Fruit fly (Drosophila melanogaster) whole organism, embryonic: ENCODE measurements around the gene TrpRS.

Experiments
- ATbp ChIP-seq: fragments of 200-800 bp; sonication (Bioruptor generic); optimal IDR thresholded peaks from 2 replicates; lab custom pipeline; 2017; ENCODE audit warnings: missing biosample characterization, mild to moderate bottlenecking, missing genetic modification characterization, missing genetic modification reagents
- Atf3 ChIP-seq: fragments of 200-800 bp; sonication (Bioruptor generic); optimal IDR thresholded peaks from 3 replicates; lab custom pipeline; 2016; ENCODE audit warnings: missing biosample characterization, missing genetic modification characterization
- Atf6 ChIP-seq: fragments of 200-800 bp; sonication (Bioruptor generic); IDR thresholded peaks from 2 replicates; pipeline ENCODE4 v1.3.6; 2022; ENCODE audit warnings: missing biosample characterization, missing genetic modification characterization
- B-H2 ChIP-seq: fragments of 200-800 bp; sonication (Bioruptor generic); optimal IDR thresholded peaks from 2 replicates; lab custom pipeline; 2018; ENCODE audit warnings: missing biosample characterization, mild to moderate bottlenecking, missing genetic modification characterization
- CG10267 ChIP-seq: fragments of 200-800 bp; sonication (Bioruptor generic); optimal IDR thresholded peaks from 2 replicates; lab custom pipeline; 2018; ENCODE audit warnings: missing biosample characterization, mild to moderate bottlenecking, missing genetic modification characterization, moderate library complexity
- CG11247 ChIP-seq: fragments of 200-800 bp; sonication (Bioruptor generic); IDR thresholded peaks from 2 replicates; pipeline ENCODE4 v1.3.6; 2022; ENCODE audit warnings: missing biosample characterization, missing genetic modification characterization
- CG11560 ChIP-seq: fragments of 200-800 bp; sonication (Bioruptor generic); IDR thresholded peaks from 3 replicates; pipeline ENCODE4 v1.3.6; 2022; ENCODE audit warnings: missing biosample characterization, missing genetic modification characterization
- CG11723 ChIP-seq: fragments of 200-800 bp; sonication (Bioruptor generic); optimal IDR thresholded peaks from 2 replicates; lab custom pipeline; 2017; ENCODE audit warnings: missing biosample characterization, mild to moderate bottlenecking, missing genetic modification characterization
- CG12769 ChIP-seq: fragments of 200-800 bp; sonication (Bioruptor generic); optimal IDR thresholded peaks from 2 replicates; lab custom pipeline; 2019; ENCODE audit warnings: missing biosample characterization, mild to moderate bottlenecking, missing genetic modification characterization, moderate library complexity
- CG15601 ChIP-seq: fragments of 200-800 bp; sonication (Bioruptor generic); optimal IDR thresholded peaks from 3 replicates; lab custom pipeline; 2019; ENCODE audit warnings: missing biosample characterization, mild to moderate bottlenecking, missing genetic modification characterization, moderate library complexity
- CG18599 ChIP-seq: fragments of 200-800 bp; sonication (Bioruptor generic); optimal IDR thresholded peaks from 3 replicates; lab custom pipeline; 2017; ENCODE audit warnings: missing biosample characterization, missing genetic modification characterization, mild to moderate bottlenecking, moderate library complexity, missing genetic modification reagents
- CG2199 ChIP-seq: fragments of 200-800 bp; sonication (Bioruptor generic); IDR thresholded peaks from 3 replicates; pipeline ENCODE4 v1.3.6; 2022; ENCODE audit warnings: missing biosample characterization, missing genetic modification characterization
- CG31365 ChIP-seq: fragments of 200-800 bp; sonication (Bioruptor generic); optimal IDR thresholded peaks from 2 replicates; lab custom pipeline; 2018; ENCODE audit warnings: missing biosample characterization, mild to moderate bottlenecking, missing genetic modification characterization
- CG3281 ChIP-seq: fragments of 200-800 bp; sonication (Bioruptor generic); optimal IDR thresholded peaks from 3 replicates; lab custom pipeline; 2017; ENCODE audit warnings: missing biosample characterization, mild to moderate bottlenecking, missing genetic modification characterization
- CG3407 ChIP-seq: fragments of 200-800 bp; sonication (Bioruptor generic); optimal IDR thresholded peaks from 2 replicates; lab custom pipeline; 2018; ENCODE audit warnings: missing biosample characterization, mild to moderate bottlenecking, missing genetic modification characterization
- CG34376 ChIP-seq: fragments of 200-800 bp; sonication (Bioruptor generic); optimal IDR thresholded peaks from 2 replicates; lab custom pipeline; 2018; ENCODE audit warnings: missing biosample characterization, mild to moderate bottlenecking, missing genetic modification characterization
- CG3838 ChIP-seq: fragments of 200-800 bp; sonication (Bioruptor generic); optimal IDR thresholded peaks from 3 replicates; lab custom pipeline; 2016; ENCODE audit warnings: missing biosample characterization, missing genetic modification characterization
- CG4360 ChIP-seq: fragments of 200-800 bp; sonication (Bioruptor generic); IDR thresholded peaks from 2 replicates; pipeline ENCODE4 v1.3.6; 2022; ENCODE audit warnings: missing biosample characterization, missing genetic modification characterization
- CG6791 ChIP-seq: fragments of 200-800 bp; sonication (Bioruptor generic); IDR thresholded peaks from 3 replicates; pipeline ENCODE4 v1.3.6; 2022; ENCODE audit warnings: missing biosample characterization, missing genetic modification characterization; ENCODE audit not compliant: partially characterized antibody
- CG7745 ChIP-seq: fragments of 200-800 bp; sonication (Bioruptor generic); optimal IDR thresholded peaks from 2 replicates; lab custom pipeline; 2018; ENCODE audit warnings: missing biosample characterization, mild to moderate bottlenecking, missing genetic modification characterization, moderate library complexity
- CG7928 ChIP-seq: fragments of 200-800 bp; sonication (Bioruptor generic); optimal IDR thresholded peaks from 2 replicates; lab custom pipeline; 2017; ENCODE audit warnings: missing biosample characterization, mild to moderate bottlenecking, missing genetic modification characterization
- CG8478 ChIP-seq: fragments of >200 bp; optimal IDR thresholded peaks from 2 replicates; lab custom pipeline; 2018
- CG8924 ChIP-seq: fragments of 200-800 bp; optimal IDR thresholded peaks from 3 replicates; lab custom pipeline; 2019; ENCODE audit warnings: missing biosample characterization, mild to moderate bottlenecking, missing genetic modification characterization, moderate library complexity
- CG9609 ChIP-seq: fragments of 200-800 bp; sonication (Bioruptor generic); optimal IDR thresholded peaks from 3 replicates; lab custom pipeline; 2016; ENCODE audit warnings: missing biosample characterization, missing genetic modification characterization
- D19A ChIP-seq: fragments of 200-800 bp; optimal IDR thresholded peaks from 3 replicates; lab custom pipeline; 2019; ENCODE audit warnings: missing biosample characterization, mild to moderate bottlenecking, missing genetic modification characterization, moderate library complexity
- Dad ChIP-seq: fragments of 200-800 bp; sonication (Bioruptor generic); optimal IDR thresholded peaks from 3 replicates; lab custom pipeline; 2016; ENCODE audit warnings: missing biosample characterization, missing genetic modification characterization
- Ets97D ChIP-seq: fragments of 200-800 bp; sonication (Bioruptor generic); optimal IDR thresholded peaks from 3 replicates; lab custom pipeline; 2016; ENCODE audit warnings: missing biosample characterization, missing genetic modification characterization
- HLH4C ChIP-seq: fragments of 200-800 bp; sonication (Bioruptor generic); IDR thresholded peaks from 3 replicates; pipeline ENCODE4 v1.3.6; 2022; ENCODE audit warnings: missing biosample characterization, missing genetic modification characterization; ENCODE audit not compliant: partially characterized antibody
- HLHmδ ChIP-seq: fragments of 200-800 bp; sonication (Bioruptor generic); optimal IDR thresholded peaks from 2 replicates; lab custom pipeline; 2018; ENCODE audit warnings: missing biosample characterization, mild to moderate bottlenecking, missing genetic modification characterization, moderate library complexity
- TFAM ChIP-seq: fragments of 200-800 bp; sonication (Bioruptor generic); optimal IDR thresholded peaks from 2 replicates; lab custom pipeline; 2017; ENCODE audit warnings: missing biosample characterization, missing genetic modification characterization, inconsistent platforms
- bbx ChIP-seq: fragments of 200-800 bp; sonication (Bioruptor generic); IDR thresholded peaks from 2 replicates; pipeline ENCODE4 v1.3.6; 2022; ENCODE audit warnings: missing biosample characterization, missing genetic modification characterization; ENCODE audit not compliant: partially characterized antibody
- corto ChIP-seq: fragments of 200-800 bp; sonication (Bioruptor generic); optimal IDR thresholded peaks from 2 replicates; lab custom pipeline; 2016; ENCODE audit warnings: missing biosample characterization, mild to moderate bottlenecking, missing genetic modification characterization, moderate library complexity
- crp ChIP-seq, 2 experiments: fragments of 200-800 bp; sonication (Bioruptor generic); optimal IDR thresholded peaks; 2 replicates in 1 of 2; 3 replicates in 1 of 2; lab custom pipeline; 2017; ENCODE audit warnings: missing biosample characterization in 2 of 2, missing genetic modification characterization in 2 of 2, mild to moderate bottlenecking in 1 of 2, moderate library complexity in 1 of 2
- dmrt99B ChIP-seq: fragments of 200-800 bp; sonication (Bioruptor generic); optimal IDR thresholded peaks from 2 replicates; lab custom pipeline; 2018; ENCODE audit warnings: missing biosample characterization, mild to moderate bottlenecking, missing genetic modification characterization, moderate library complexity
- emc ChIP-seq: fragments of 200-800 bp; sonication (Bioruptor generic); optimal IDR thresholded peaks from 2 replicates; lab custom pipeline; 2016; ENCODE audit warnings: missing biosample characterization, missing genetic modification characterization
- gem ChIP-seq: fragments of 200-800 bp; sonication (Bioruptor generic); optimal IDR thresholded peaks from 2 replicates; lab custom pipeline; 2019; ENCODE audit warnings: missing biosample characterization, mild to moderate bottlenecking, missing genetic modification characterization, moderate library complexity
- gsb-n ChIP-seq: fragments of 200-800 bp; sonication (Bioruptor generic); optimal IDR thresholded peaks from 3 replicates; lab custom pipeline; 2018; ENCODE audit warnings: missing biosample characterization, mild to moderate bottlenecking, missing genetic modification characterization
- insv ChIP-seq, 2 experiments: fragments of 200-800 bp; sonication (Bioruptor generic); optimal IDR thresholded peaks; 3 replicates each; lab custom pipeline; 2016 to 2018; ENCODE audit warnings: missing biosample characterization in 2 of 2, missing genetic modification characterization in 2 of 2
- lab ChIP-seq: fragments of 200-800 bp; sonication (Bioruptor generic); optimal IDR thresholded peaks from 3 replicates; lab custom pipeline; 2017; ENCODE audit warnings: missing biosample characterization, missing genetic modification characterization, mild to moderate bottlenecking, moderate library complexity, missing genetic modification reagents
- lov ChIP-seq, 2 experiments: fragments of 200-800 bp in 1 of 2; fragments of >200 bp in 1 of 2; sonication (Bioruptor generic) in 1 of 2; IDR thresholded peaks in 1 of 2; optimal IDR thresholded peaks in 1 of 2; 2 replicates in 1 of 2; 3 replicates in 1 of 2; pipeline versions ENCODE4 v1.3.6 to Lab custom; 2017 to 2022; ENCODE audit warnings: missing biosample characterization in 1 of 2, missing genetic modification characterization in 1 of 2
- luna ChIP-seq: fragments of 200-800 bp; sonication (Bioruptor generic); optimal IDR thresholded peaks from 2 replicates; lab custom pipeline; 2016; ENCODE audit warnings: missing biosample characterization, missing genetic modification characterization
- mirr ChIP-seq: fragments of 200-800 bp; sonication (Bioruptor generic); optimal IDR thresholded peaks from 3 replicates; lab custom pipeline; 2018; ENCODE audit warnings: missing biosample characterization, mild to moderate bottlenecking, missing genetic modification characterization
- p53 ChIP-seq: fragments of 200-800 bp; sonication (Bioruptor generic); optimal IDR thresholded peaks from 2 replicates; lab custom pipeline; 2016; ENCODE audit warnings: missing biosample characterization, missing genetic modification characterization
- pho ChIP-seq: fragments of 200-800 bp; sonication (Bioruptor generic); optimal IDR thresholded peaks from 2 replicates; lab custom pipeline; 2016; ENCODE audit warnings: missing biosample characterization, missing genetic modification characterization
- ro ChIP-seq: fragments of 200-800 bp; sonication (Bioruptor generic); IDR thresholded peaks from 2 replicates; pipeline ENCODE4 v1.3.6; 2022; ENCODE audit warnings: missing biosample characterization, missing genetic modification characterization
- run ChIP-seq: fragments of 200-800 bp; sonication (Bioruptor generic); optimal IDR thresholded peaks from 3 replicates; lab custom pipeline; 2018; ENCODE audit warnings: missing biosample characterization, mild to moderate bottlenecking, missing genetic modification characterization
- sna ChIP-seq: fragments of 200-800 bp; sonication (Bioruptor generic); IDR thresholded peaks from 2 replicates; pipeline ENCODE4 v1.3.6; 2022; ENCODE audit warnings: missing biosample characterization, missing genetic modification characterization; ENCODE audit not compliant: partially characterized antibody
- ssp ChIP-seq: fragments of 200-800 bp; sonication (Bioruptor generic); IDR thresholded peaks from 2 replicates; pipeline ENCODE4 v1.3.6; 2022; ENCODE audit warnings: missing biosample characterization, missing genetic modification characterization
- tap ChIP-seq: fragments of 200-800 bp; optimal IDR thresholded peaks from 3 replicates; lab custom pipeline; 2019; ENCODE audit warnings: missing biosample characterization, mild to moderate bottlenecking, missing genetic modification characterization, moderate library complexity
- wor ChIP-seq: fragments of 200-800 bp; sonication (Bioruptor generic); IDR thresholded peaks from 2 replicates; pipeline ENCODE4 v1.3.6; 2022; ENCODE audit warnings: missing biosample characterization, missing genetic modification characterization

The TrpRS gene

dm6 chr3R:9224807-9225206 is 41.9 kb downstream of the TrpRS start (continued):
- TF ChIP-seq run (tag; lab: Kevin White, UChicago) (peak; percentile 23), crp (GFP tag; optimal IDR thresholded peaks at IDR 0.05; lab: Kevin White, UChicago) (no peak), HLH4C (GFP tag; lab: Robert Waterston, UW) (no peak), CG8478 (lab: Kevin White, UChicago) (no peak), CG11723 (GFP tag; lab: Kevin White, UChicago) (no peak), sna (GFP tag; lab: Robert Waterston, UW) (no peak), CG6791 (GFP tag; lab: Robert Waterston, UW) (no peak), bbx (no peak), CG10267 (tag; lab: Kevin White, UChicago) (peak; percentile 20), lov (optimal IDR thresholded peaks at IDR 0.05; lab: Kevin White, UChicago) (no peak), lov (GFP tag; IDR thresholded peaks at IDR 0.05; lab: Robert Waterston, UW) (no peak), CG18599 (peak; percentile 66), lab (GFP tag; lab: Kevin White, UChicago) (peak; percentile 75), Ets97D (GFP tag; lab: Kevin White, UChicago) (peak; percentile 5), CG3407 (GFP tag; lab: Kevin White, UChicago) (peak; percentile 61), pho (peak; percentile 59), CG4360 (0 out of 2 replicates have a peak, but pooled peaks have one; percentile 6), Atf3 (peak; percentile 25), emc (GFP tag; lab: Kevin White, UChicago) (peak; percentile 10), CG3838 (peak; percentile 49), gem (tag; lab: Kevin White, UChicago) (peak; percentile 88), HLHmδ (GFP tag; lab: Kevin White, UChicago) (no peak), CG7745 (tag; lab: Kevin White, UChicago) (no peak), CG3281 (peak; percentile 65), CG15601 (peak; percentile 44), CG11560 (tag; lab: Robert Waterston, UW) (no peak), D19A (tag; lab: Kevin White, UChicago) (peak; percentile 77), CG7928 (GFP tag; lab: Kevin White, UChicago) (no peak), B-H2 (GFP tag; lab: Kevin White, UChicago) (no peak), CG9609 (GFP tag; lab: Kevin White, UChicago) (peak; percentile 60), ro (no peak), CG2199 (GFP tag; lab: Robert Waterston, UW) (no peak), CG8924 (tag; lab: Kevin White, UChicago) (peak; percentile 85), CG31365 (tag; lab: Kevin White, UChicago) (no peak), ATbp (GFP tag; lab: Kevin White, UChicago) (peak; percentile 69), insv (GFP tag; optimal IDR thresholded peaks at IDR 0.05; lab: Kevin White, UChicago) (no peak), dmrt99B (peak; percentile 71), Dad (GFP tag; lab: Kevin White, UChicago) (no peak), Atf6 (GFP tag; lab: Robert Waterston, UW) (no peak; the same call in 1 of the 2 replicates), TFAM (GFP tag; lab: Kevin White, UChicago) (no peak), gsb-n (peak; percentile 45), ssp (GFP tag; lab: Robert Waterston, UW) (no peak; the same call in 1 of the 2 replicates), tap (tag; lab: Kevin White, UChicago) (peak; percentile 72), corto (GFP tag; lab: Kevin White, UChicago) (no peak), luna (GFP tag; lab: Kevin White, UChicago) (no peak), CG11247 (no peak), CG34376 (GFP tag; lab: Kevin White, UChicago) (no peak), p53 (GFP tag; lab: Kevin White, UChicago) (no peak), wor (GFP tag; lab: Robert Waterston, UW) (peak; percentile 57), CG12769 (tag; lab: Kevin White, UChicago) (peak; percentile 29), mirr (no peak)
